Worm (Caenorhabditis elegans) whole organism, midembryonic: ENCODE results near the gene srh-10.
A peak's percentile ranks its signal among the peaks of the same experiment; 100 is the strongest.

Experiments used
- T22C8.4 ChIP-seq: fragments of 200-800 bp; sonication (Bioruptor generic); IDR thresholded peaks from 2 replicates; pipeline ENCODE4 v1.3.6; 2022; ENCODE audit warnings: missing genetic modification characterization, missing compliant biosample characterization
- cog-1 ChIP-seq: sonication (generic microtip); optimal IDR thresholded peaks from 2 replicates; lab custom pipeline; 2016; ENCODE audit warnings: missing genetic modification characterization, missing compliant biosample characterization
- flt-1 ChIP-seq: fragments of 200-800 bp; sonication (Bioruptor generic); IDR thresholded peaks from 2 replicates; pipeline ENCODE4 v1.3.6; 2022; ENCODE audit warnings: missing genetic modification characterization, missing compliant biosample characterization
- klf-2 ChIP-seq: fragments of 200-800 bp; sonication (Bioruptor generic); conservative IDR thresholded peaks from 2 replicates; pipeline ENCODE4 v1.3.6; 2022; ENCODE audit warnings: missing genetic modification reagents, missing genetic modification characterization, missing compliant biosample characterization
- med-1 ChIP-seq: sonication (generic microtip); optimal IDR thresholded peaks from 2 replicates; lab custom pipeline; 2017; ENCODE audit warnings: missing genetic modification characterization, mild to moderate bottlenecking, missing compliant biosample characterization, antibody characterized with exemption, missing genetic modification reagents; ENCODE audit not compliant: insufficient read depth
- ref-1 ChIP-seq: fragments of 200-800 bp; sonication (Bioruptor generic); conservative IDR thresholded peaks from 2 replicates; pipeline ENCODE4 v1.3.6; 2022; ENCODE audit warnings: missing genetic modification reagents, missing genetic modification characterization, missing compliant biosample characterization
- tab-1 ChIP-seq: fragments of 200-800 bp; sonication (Bioruptor generic); IDR thresholded peaks from 2 replicates; pipeline ENCODE4 v1.3.6; 2022; ENCODE audit warnings: missing genetic modification characterization, missing compliant biosample characterization
- ztf-23 ChIP-seq: fragments of 200-800 bp; sonication (Bioruptor generic); IDR thresholded peaks from 2 replicates; pipeline ENCODE4 v1.3.6; 2022; ENCODE audit warnings: missing genetic modification reagents, missing genetic modification characterization, missing compliant biosample characterization
- ztf-29 ChIP-seq: fragments of 200-800 bp; sonication (Bioruptor generic); IDR thresholded peaks from 2 replicates; pipeline ENCODE4 v1.3.6; 2022; ENCODE audit warnings: missing genetic modification reagents, missing genetic modification characterization, missing compliant biosample characterization

The srh-10 gene

DNA sequence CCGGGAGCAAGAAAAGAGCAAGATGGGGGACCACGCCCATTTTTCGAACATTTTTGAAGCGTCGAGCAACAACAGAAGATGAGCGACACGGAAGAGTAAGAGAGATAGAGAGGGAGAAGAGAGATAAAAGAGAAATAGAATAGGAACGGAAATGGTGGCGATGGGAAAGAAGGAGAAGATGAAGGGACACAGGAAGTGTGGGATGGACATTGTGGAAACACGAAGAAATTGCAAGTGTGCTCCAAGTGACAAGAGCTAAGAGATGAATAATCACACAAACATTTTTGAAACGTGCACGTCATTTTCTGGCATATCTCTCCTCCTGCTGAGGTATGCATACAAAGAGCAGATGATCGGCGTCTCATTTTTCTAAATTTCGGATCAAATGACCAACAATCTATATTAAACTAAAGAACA is 36.4 kb downstream of the srh-10 start:
- no peak for TF ChIP-seq ref-1 (GFP tag; lab: Robert Waterston, UW)
- TF ChIP-seq ztf-29 (GFP tag; lab: Robert Waterston, UW), result no peak
- no peak for TF ChIP-seq ztf-23 (GFP tag; lab: Robert Waterston, UW)
- TF ChIP-seq tab-1 (GFP tag; lab: Robert Waterston, UW), result no peak
- TF ChIP-seq flt-1 (GFP tag; lab: Robert Waterston, UW), result 0 out of 2 replicates have a peak, but pooled peaks have one; percentile 29
- TF ChIP-seq cog-1, result peak; percentile 31
- TF ChIP-seq klf-2 (GFP tag; lab: Robert Waterston, UW), result no peak
- no peak for TF ChIP-seq T22C8.4 (GFP tag; lab: Robert Waterston, UW)

DNA sequence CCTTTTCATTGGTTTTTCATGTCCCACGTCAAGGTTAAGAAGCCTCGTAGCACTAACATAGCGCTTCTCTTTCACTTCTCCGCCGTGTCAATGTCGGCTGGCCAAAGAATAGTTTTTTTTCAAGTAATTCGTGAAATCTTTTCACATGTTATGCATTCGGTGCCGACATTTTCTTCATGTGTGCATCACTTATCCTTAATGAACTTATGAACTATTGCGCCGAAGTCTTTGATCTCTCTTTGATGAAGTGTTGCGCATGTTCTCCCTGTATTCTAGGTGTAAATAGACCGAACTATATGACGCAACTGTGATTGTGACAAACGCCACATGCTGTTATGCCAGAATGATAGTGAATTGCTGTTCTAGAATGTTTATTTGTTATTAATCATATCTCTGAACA is 44.9 kb downstream of the srh-10 start:
- no peak for TF ChIP-seq ztf-29 (GFP tag; lab: Robert Waterston, UW)
- TF ChIP-seq ref-1 (GFP tag; lab: Robert Waterston, UW), result no peak
- no peak for TF ChIP-seq med-1
- TF ChIP-seq ztf-23 (GFP tag; lab: Robert Waterston, UW), result no peak
- no peak for TF ChIP-seq tab-1 (GFP tag; lab: Robert Waterston, UW)
- TF ChIP-seq cog-1, result no peak
- TF ChIP-seq flt-1 (GFP tag; lab: Robert Waterston, UW), result no peak
- no peak for TF ChIP-seq klf-2 (GFP tag; lab: Robert Waterston, UW)
- TF ChIP-seq T22C8.4 (GFP tag; lab: Robert Waterston, UW), result no peak

DNA sequence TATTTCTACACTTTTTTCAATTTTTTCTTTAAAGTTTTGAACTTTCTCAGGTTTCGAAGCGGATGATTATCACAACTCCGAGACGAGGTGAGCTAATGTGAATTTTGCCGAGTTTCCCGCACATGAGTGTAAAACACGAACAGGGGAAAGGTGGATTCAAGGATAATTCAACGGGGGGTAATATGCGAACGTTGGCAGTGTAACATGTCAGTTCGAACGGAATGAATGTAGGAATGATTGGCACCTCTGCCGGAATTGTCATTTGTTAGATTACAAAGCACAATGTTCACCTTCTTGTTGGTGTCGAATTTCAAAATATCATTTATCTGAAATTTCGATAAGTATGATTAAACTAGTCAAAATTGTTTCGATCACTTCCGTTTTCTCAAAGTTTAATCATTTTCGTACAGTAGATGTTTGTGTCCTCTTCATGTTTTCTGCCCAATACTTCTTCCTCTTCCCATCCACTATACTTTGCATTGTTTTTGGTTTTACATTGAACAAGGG is 47.9 kb downstream of the srh-10 start, which contains the start of gene picc-1:
picc-1 (plus strand) TSS at position 51 of the 507 bp plus-strand sequence.
- TF ChIP-seq T22C8.4 (GFP tag; lab: Robert Waterston, UW), result no peak
- no peak for TF ChIP-seq klf-2 (GFP tag; lab: Robert Waterston, UW)

DNA sequence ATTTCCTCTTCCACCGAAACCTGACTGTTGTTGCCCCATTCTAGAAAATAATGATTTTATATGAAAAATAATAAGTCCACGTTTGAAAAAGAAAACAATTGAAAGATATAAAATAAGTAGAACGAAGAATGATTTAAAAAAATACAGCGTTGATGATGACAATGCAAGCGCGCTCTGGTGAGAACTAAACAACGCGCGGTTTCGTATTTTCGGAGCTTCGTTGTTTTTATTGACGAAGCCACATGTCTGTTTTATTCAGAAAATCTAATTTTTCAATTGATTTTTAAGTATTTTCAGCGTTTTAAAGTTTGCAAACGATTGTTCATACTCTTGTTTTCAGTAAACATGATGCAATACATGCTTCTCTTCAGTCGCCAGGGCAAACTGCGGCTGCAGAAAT is 49.3 kb downstream of the srh-10 start, which contains the start of the genes rpt-2 and aps-1:
rpt-2 (minus strand) TSS at position 40 of the 400 bp plus-strand sequence.
aps-1 (plus strand) TSS at position 341 of the 400 bp plus-strand sequence.
- TF ChIP-seq klf-2 (GFP tag; lab: Robert Waterston, UW) (no peak), tab-1 (GFP tag; lab: Robert Waterston, UW) (no peak), cog-1 (peak; percentile 61)

DNA sequence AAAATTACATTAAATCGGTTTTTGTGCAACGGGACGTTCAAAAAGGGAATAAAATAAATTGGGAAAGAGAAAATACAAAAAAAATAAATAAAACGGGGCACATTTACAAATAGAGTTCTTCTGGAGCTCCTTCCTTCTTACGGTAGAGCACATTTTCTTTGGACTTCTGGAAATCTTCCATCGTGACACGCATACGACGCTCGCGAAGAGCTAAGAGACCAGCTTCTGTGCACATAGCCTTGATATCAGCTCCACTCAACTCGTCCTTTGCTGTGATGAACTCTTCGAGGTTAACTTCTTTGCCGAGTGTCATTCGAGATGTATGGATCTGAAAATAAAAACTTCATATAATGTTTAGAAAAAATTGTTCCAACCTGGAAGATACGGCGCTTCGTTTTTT is 50.8 kb downstream of the srh-10 start:
- TF ChIP-seq med-1 (no peak), tab-1 (GFP tag; lab: Robert Waterston, UW) (no peak), ref-1 (GFP tag; lab: Robert Waterston, UW) (no peak), ztf-23 (GFP tag; lab: Robert Waterston, UW) (no peak), ztf-29 (GFP tag; lab: Robert Waterston, UW) (no peak), T22C8.4 (GFP tag; lab: Robert Waterston, UW) (no peak), flt-1 (GFP tag; lab: Robert Waterston, UW) (no peak), cog-1 (no peak)

DNA sequence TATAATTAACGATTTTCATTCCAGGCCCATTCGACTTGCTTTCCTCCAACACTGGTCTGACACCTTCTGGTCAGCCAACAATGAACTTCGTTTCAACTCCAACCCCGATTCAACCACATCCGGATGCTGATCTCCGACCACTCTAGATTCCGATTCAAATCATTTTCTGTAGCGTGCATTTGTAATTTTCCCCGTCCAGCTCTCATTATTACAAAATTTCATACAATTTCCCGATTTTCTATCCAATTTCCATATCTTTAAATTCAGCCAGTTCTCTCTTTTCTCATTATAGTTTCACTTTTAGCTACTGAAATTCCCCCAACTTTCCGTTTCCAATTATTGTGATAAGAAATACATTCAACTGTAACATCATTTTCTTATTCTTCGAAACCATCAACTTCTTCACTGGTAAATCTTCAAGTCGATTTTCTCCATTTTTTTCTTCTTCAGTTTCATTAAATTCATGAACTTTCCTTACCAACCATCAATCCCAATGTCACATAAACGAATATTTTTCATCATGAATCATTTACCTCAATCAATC is 51.3 kb downstream of the srh-10 start:
- TF ChIP-seq med-1 (no peak), ztf-23 (GFP tag; lab: Robert Waterston, UW) (no peak), tab-1 (GFP tag; lab: Robert Waterston, UW) (no peak), flt-1 (GFP tag; lab: Robert Waterston, UW) (no peak), klf-2 (GFP tag; lab: Robert Waterston, UW) (no peak), ztf-29 (GFP tag; lab: Robert Waterston, UW) (no peak), ref-1 (GFP tag; lab: Robert Waterston, UW) (no peak), T22C8.4 (GFP tag; lab: Robert Waterston, UW) (no peak), cog-1 (no peak)
